Worm (Caenorhabditis elegans) whole organism, dauer: ENCODE measurements around the gene C06A12.3.

Experiments
- unc-62 ChIP-seq: sonication (generic microtip); optimal IDR thresholded peaks from 2 replicates; lab custom pipeline; 2017; ENCODE audit warnings: missing biosample characterization, missing genetic modification reagents, missing genetic modification characterization

The C06A12.3 gene

DNA sequence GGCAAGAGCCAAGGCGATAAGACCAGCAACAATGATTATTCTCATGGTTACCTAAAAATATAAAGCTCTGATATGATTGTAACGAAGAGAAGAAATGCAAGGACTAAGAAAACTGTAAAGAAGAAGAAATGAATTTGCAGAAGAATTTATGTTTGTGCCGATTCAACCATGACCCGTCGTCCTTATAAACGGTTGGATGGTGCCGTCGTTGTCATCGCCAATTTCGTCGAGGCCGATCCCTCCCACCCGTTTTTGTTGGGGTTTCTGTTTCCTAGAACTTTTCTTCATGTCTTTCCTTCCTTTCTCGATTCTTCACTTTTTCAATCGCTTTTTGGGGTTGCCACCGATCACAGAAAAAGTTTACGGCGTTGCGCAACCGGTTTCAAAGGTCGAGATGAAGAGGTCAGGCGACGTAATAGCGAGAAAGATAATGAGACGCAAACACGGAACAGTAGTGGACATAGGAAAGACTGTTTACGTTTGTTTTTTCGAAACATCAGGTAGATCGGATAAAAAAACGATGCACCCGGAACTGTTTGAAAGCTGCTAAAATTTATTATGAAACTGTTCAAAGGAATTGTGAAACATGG, 44.4 kb downstream of the C06A12.3 start, which contains the start of gene epic-1:
TSS of gene epic-1 (minus strand) at position 51 of the 590 bp plus-strand sequence.
- TF ChIP-seq unc-62 (GFP tag; lab: Kevin White, UChicago) = peak; percentile 1

DNA sequence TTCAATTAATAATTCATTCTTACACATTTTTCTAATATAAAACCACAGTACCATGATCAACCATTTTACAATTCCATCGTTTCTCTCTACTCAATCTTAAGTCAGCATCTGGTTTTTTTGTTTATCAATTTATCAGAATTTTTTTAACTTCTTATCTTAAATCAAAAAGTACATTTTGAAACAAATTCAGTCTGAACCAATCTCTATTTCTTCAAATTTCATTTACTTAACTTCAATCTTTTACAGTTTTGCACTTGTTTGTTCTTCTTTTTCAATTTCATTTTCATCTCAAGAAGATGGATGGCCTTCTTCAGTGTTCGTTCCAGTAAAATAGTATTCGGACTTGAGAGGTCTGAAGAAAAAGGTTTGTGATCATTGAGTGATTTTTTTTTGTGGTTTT, 45.5 kb downstream of the C06A12.3 start, which contains the start of gene gba-3:
TSS of gene gba-3 (plus strand) at position 301 of the 400 bp plus-strand sequence.
- no peak for TF ChIP-seq unc-62 (GFP tag; lab: Kevin White, UChicago)

DNA sequence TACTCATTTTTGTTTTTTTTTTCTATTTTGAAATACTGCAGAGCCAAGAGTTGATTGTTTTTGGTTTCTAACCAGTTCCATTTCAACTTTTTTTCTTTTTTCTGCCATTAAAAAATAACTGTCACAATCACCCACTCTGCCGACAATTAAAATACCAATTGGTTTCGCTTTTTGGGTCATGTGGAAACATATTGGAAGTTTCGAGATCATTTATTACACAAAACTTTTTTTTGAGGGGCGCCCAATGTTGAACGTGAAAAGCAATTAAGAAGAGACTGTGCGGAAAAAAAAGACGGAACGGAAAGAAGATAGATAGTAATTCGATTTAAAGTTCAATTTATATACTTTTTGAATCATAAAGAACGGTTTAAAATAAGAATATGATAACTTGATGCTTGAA, 46.5 kb downstream of the C06A12.3 start:
- TF ChIP-seq unc-62 (GFP tag; lab: Kevin White, UChicago) = no peak

DNA sequence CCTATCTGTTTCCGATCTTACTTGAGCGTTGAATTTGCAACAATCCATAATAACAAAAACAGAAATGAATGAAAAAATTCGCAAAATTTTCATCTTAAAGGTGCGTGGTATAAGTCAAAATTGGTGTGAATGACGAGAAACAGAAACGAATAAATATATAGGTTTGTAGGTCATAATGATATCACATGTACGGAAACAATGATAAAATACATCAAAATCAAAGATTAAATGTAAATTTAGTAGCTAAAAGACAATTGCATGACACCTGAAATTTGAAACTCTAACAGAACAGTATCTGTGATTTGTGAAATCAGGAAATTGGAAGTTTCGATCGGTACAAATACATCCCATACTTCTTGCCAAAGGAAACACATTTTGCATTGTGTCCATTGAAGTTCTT, 47.7 kb downstream of the C06A12.3 start, which contains the start of gene F11E6.9:
TSS of gene F11E6.9 (minus strand) at position 101 of the 400 bp plus-strand sequence.
- TF ChIP-seq unc-62 (GFP tag; lab: Kevin White, UChicago) = no peak

DNA sequence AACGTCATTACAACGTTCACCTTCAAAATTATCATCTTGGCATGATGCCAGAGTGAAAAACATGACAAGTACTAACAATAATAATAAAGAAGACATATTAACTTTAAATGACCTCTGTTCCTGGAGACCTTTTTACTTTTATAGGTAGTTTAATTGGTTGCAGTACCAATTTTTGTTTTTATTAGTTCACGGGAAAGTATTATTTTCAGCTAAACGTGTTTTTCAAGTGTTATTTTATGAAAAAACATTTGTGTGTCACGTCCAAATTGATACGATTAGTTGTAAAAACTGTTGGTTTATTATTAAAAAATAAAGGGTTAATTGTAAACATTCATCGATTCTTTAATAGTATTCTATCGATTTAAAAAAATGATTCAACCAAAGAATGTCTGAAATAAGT, 48.2 kb downstream of the C06A12.3 start, which contains the start of gene grl-24:
TSS of gene grl-24 (minus strand) at position 101 of the 400 bp plus-strand sequence.
- no peak for TF ChIP-seq unc-62 (GFP tag; lab: Kevin White, UChicago)
